Worm (Caenorhabditis elegans) whole organism, L4 larva: ENCODE results near the gene exc-7.
A peak's percentile ranks its signal among the peaks of the same experiment; 100 is the strongest.

Experiments used
- F10B5.3 ChIP-seq: sonication (generic microtip); optimal IDR thresholded peaks from 2 replicates; lab custom pipeline; 2016; ENCODE audit warnings: mild to moderate bottlenecking, missing genetic modification characterization, missing compliant biosample characterization
- F37D6.2 ChIP-seq: sonication (generic microtip); optimal IDR thresholded peaks from 2 replicates; lab custom pipeline; 2016; ENCODE audit warnings: mild to moderate bottlenecking, missing genetic modification characterization, missing compliant biosample characterization
- R02D3.7 ChIP-seq: fragments of 150-350 bp; sonication (generic microtip); optimal IDR thresholded peaks from 3 replicates; lab custom pipeline; 2014; ENCODE audit warnings: missing biosample characterization, missing genetic modification characterization
- T20F7.1 ChIP-seq: fragments of 200-800 bp; sonication (Bioruptor generic); optimal IDR thresholded peaks from 2 replicates; lab custom pipeline; 2018; ENCODE audit warnings: mild to moderate bottlenecking, missing genetic modification characterization, missing compliant biosample characterization
- Y5F2A.4 ChIP-seq: fragments of 200-800 bp; sonication (Bioruptor generic); optimal IDR thresholded peaks from 2 replicates; lab custom pipeline; 2018; ENCODE audit warnings: mild to moderate bottlenecking, missing genetic modification characterization, missing compliant biosample characterization
- Y75B8A.6 ChIP-seq: fragments of 200-800 bp; sonication (Bioruptor generic); IDR thresholded peaks from 2 replicates; pipeline ENCODE4 v1.3.6; 2022; ENCODE audit warnings: missing genetic modification reagents, missing genetic modification characterization, missing compliant biosample characterization
- ZK337.2 ChIP-seq: fragments of 200-800 bp; sonication (Bioruptor generic); IDR thresholded peaks from 2 replicates; pipeline ENCODE4 v1.3.6; 2022; ENCODE audit warnings: missing genetic modification reagents, missing genetic modification characterization, missing compliant biosample characterization
- aha-1 ChIP-seq: fragments of 150-350 bp; peaks from one replicate; lab custom pipeline; 2014; ENCODE audit warnings: missing biosample characterization, missing genetic modification characterization
- aly-2 ChIP-seq: sonication (generic microtip); optimal IDR thresholded peaks from 2 replicates; lab custom pipeline; 2018; ENCODE audit warnings: missing biosample characterization, missing genetic modification characterization
- ama-1 ChIP-seq: fragments of 150-350 bp; optimal IDR thresholded peaks from 2 replicates; lab custom pipeline; 2014; ENCODE audit warnings: inconsistent platforms, mixed read lengths
- ceh-62 ChIP-seq: sonication (generic microtip); optimal IDR thresholded peaks from 2 replicates; lab custom pipeline; 2017; ENCODE audit warnings: missing biosample characterization, missing genetic modification characterization
- ces-1 ChIP-seq: fragments of 150-350 bp; sonication (generic microtip); optimal IDR thresholded peaks from 4 replicates; lab custom pipeline; 2014; ENCODE audit warnings: missing biosample characterization, missing genetic modification reagents, missing genetic modification characterization
- ctbp-1 ChIP-seq: fragments of 200-800 bp; sonication (Bioruptor generic); IDR thresholded peaks from 2 replicates; pipeline ENCODE4 v1.3.6; 2022; ENCODE audit warnings: missing genetic modification reagents, missing genetic modification characterization, missing compliant biosample characterization
- daf-12 ChIP-seq: fragments of 150-350 bp; optimal IDR thresholded peaks from 2 replicates; lab custom pipeline; 2014; ENCODE audit warnings: missing biosample characterization, missing genetic modification reagents, missing genetic modification characterization
- daf-16 ChIP-seq, 3 experiments: sonication (generic microtip); optimal IDR thresholded peaks; 2 replicates each; lab custom pipeline; 2016 to 2017; ENCODE audit warnings: missing genetic modification characterization in 3 of 3, missing genetic modification reagents in 3 of 3, mild to moderate bottlenecking in 2 of 3, missing compliant biosample characterization in 2 of 3, missing biosample characterization in 1 of 3, moderate library complexity in 1 of 3
- dmd-6 ChIP-seq: fragments of 200-800 bp; sonication (Bioruptor generic); IDR thresholded peaks from 2 replicates; pipeline ENCODE4 v1.3.6; 2022; ENCODE audit warnings: missing genetic modification reagents, missing genetic modification characterization, missing compliant biosample characterization
- dmd-9 ChIP-seq: fragments of 200-800 bp; sonication (Bioruptor generic); IDR thresholded peaks from 2 replicates; pipeline ENCODE4 v1.3.6; 2022; ENCODE audit warnings: missing genetic modification reagents, missing genetic modification characterization, missing compliant biosample characterization
- dve-1 ChIP-seq: sonication (generic microtip); optimal IDR thresholded peaks from 2 replicates; lab custom pipeline; 2017; ENCODE audit warnings: antibody characterized with exemption, mild to moderate bottlenecking, missing genetic modification characterization, missing compliant biosample characterization; ENCODE audit not compliant: insufficient read depth
- egl-27 ChIP-seq: sonication (generic microtip); optimal IDR thresholded peaks from 3 replicates; lab custom pipeline; 2017; ENCODE audit warnings: missing biosample characterization, missing genetic modification reagents, missing genetic modification characterization
- egl-43 ChIP-seq: fragments of 200-800 bp; sonication (Bioruptor generic); IDR thresholded peaks from 2 replicates; pipeline ENCODE4 v1.3.6; 2022; ENCODE audit warnings: missing genetic modification reagents, missing genetic modification characterization, missing compliant biosample characterization
- fkh-10 ChIP-seq: fragments of 150-350 bp; optimal IDR thresholded peaks from 2 replicates; lab custom pipeline; 2014; ENCODE audit warnings: missing biosample characterization, missing genetic modification reagents, missing genetic modification characterization
- hif-1 ChIP-seq, 2 experiments: sonication (generic microtip); optimal IDR thresholded peaks; 2 replicates each; lab custom pipeline; 2016 to 2017; ENCODE audit warnings: missing compliant biosample characterization in 2 of 2, missing genetic modification characterization in 2 of 2, missing genetic modification reagents in 2 of 2, missing genotype in 2 of 2, mild to moderate bottlenecking in 1 of 2
- hlh-11 ChIP-seq: fragments of 200-800 bp; sonication (Bioruptor generic); optimal IDR thresholded peaks from 2 replicates; lab custom pipeline; 2018; ENCODE audit warnings: mild to moderate bottlenecking, missing genetic modification characterization, missing compliant biosample characterization
- hlh-30 ChIP-seq: sonication (generic microtip); optimal IDR thresholded peaks from 2 replicates; lab custom pipeline; 2017; ENCODE audit warnings: antibody characterized with exemption, mild to moderate bottlenecking, missing genetic modification characterization, missing compliant biosample characterization; ENCODE audit not compliant: insufficient read depth
- lim-7 ChIP-seq: fragments of 200-800 bp; sonication (Bioruptor generic); IDR thresholded peaks from 2 replicates; pipeline ENCODE4 v1.3.6; 2022; ENCODE audit warnings: missing genetic modification characterization, missing compliant biosample characterization
- lin-13 ChIP-seq: fragments of 150-350 bp; optimal IDR thresholded peaks from 2 replicates; lab custom pipeline; 2014; ENCODE audit warnings: missing biosample characterization, missing genetic modification reagents, missing genetic modification characterization
- lin-29 ChIP-seq: fragments of 200-800 bp; sonication (Bioruptor generic); IDR thresholded peaks from 2 replicates; pipeline ENCODE4 v1.3.6; 2022; ENCODE audit warnings: missing genetic modification reagents, missing genetic modification characterization, missing compliant biosample characterization
- mep-1 ChIP-seq: fragments of 150-350 bp; sonication (generic microtip); optimal IDR thresholded peaks from 3 replicates; lab custom pipeline; 2014; ENCODE audit warnings: missing biosample characterization, missing genetic modification characterization
- mes-2 ChIP-seq: sonication (generic microtip); optimal IDR thresholded peaks from 2 replicates; lab custom pipeline; 2016; ENCODE audit warnings: missing genotype, mild to moderate bottlenecking, missing genetic modification characterization, missing compliant biosample characterization; ENCODE audit not compliant: poor library complexity, severe bottlenecking
- mxl-3 ChIP-seq: fragments of 200-800 bp; sonication (Bioruptor generic); optimal IDR thresholded peaks from 2 replicates; lab custom pipeline; 2018; ENCODE audit warnings: mild to moderate bottlenecking, missing genetic modification characterization, missing compliant biosample characterization
- nhr-10 ChIP-seq: fragments of 150-350 bp; optimal IDR thresholded peaks from 2 replicates; lab custom pipeline; 2014; ENCODE audit warnings: missing biosample characterization, missing genetic modification characterization
- nhr-28 ChIP-seq: fragments of 150-350 bp; optimal IDR thresholded peaks from 2 replicates; lab custom pipeline; 2014; ENCODE audit warnings: missing biosample characterization, missing genetic modification characterization
- nhr-41 ChIP-seq: fragments of 200-800 bp; sonication (Bioruptor generic); IDR thresholded peaks from 2 replicates; pipeline ENCODE4 v1.3.6; 2022; ENCODE audit warnings: missing genetic modification reagents, missing genetic modification characterization, missing compliant biosample characterization
- nhr-76 ChIP-seq: fragments of 150-350 bp; optimal IDR thresholded peaks from 2 replicates; lab custom pipeline; 2014; ENCODE audit warnings: missing biosample characterization, missing genetic modification characterization
- pqm-1 ChIP-seq: sonication (generic microtip); optimal IDR thresholded peaks from 2 replicates; lab custom pipeline; 2017; ENCODE audit warnings: missing biosample characterization, missing genetic modification characterization
- set-16 ChIP-seq: fragments of 200-800 bp; sonication (Bioruptor generic); IDR thresholded peaks from 2 replicates; pipeline ENCODE4 v1.3.6; 2022; ENCODE audit warnings: missing genetic modification reagents, missing genetic modification characterization, missing compliant biosample characterization
- snpc-1.2 ChIP-seq: fragments of 200-800 bp; sonication (Bioruptor generic); IDR thresholded peaks from 2 replicates; pipeline ENCODE4 v1.3.6; 2022; ENCODE audit warnings: missing genetic modification reagents, missing genetic modification characterization, missing compliant biosample characterization
- vab-7 ChIP-seq: fragments of 200-800 bp; sonication (Bioruptor generic); IDR thresholded peaks from 2 replicates; pipeline ENCODE4 v1.3.6; 2022; ENCODE audit warnings: missing genetic modification reagents, missing genetic modification characterization, missing compliant biosample characterization
- zag-1 ChIP-seq: fragments of 150-350 bp; optimal IDR thresholded peaks from 2 replicates; lab custom pipeline; 2014; ENCODE audit warnings: missing biosample characterization, missing genetic modification characterization
- zfp-2 ChIP-seq: sonication (generic microtip); optimal IDR thresholded peaks from 2 replicates; lab custom pipeline; 2016; ENCODE audit warnings: mild to moderate bottlenecking, missing genetic modification characterization, missing compliant biosample characterization

Gene exc-7

ce11 chrII:9540723-9541122 is 35.0 kb upstream of the exc-7 start, which contains the start of gene sra-3:
Gene sra-3 (minus strand): TSS chrII:9540823.
- TF ChIP-seq pqm-1 (tag; lab: Kevin White, UChicago) = no peak
- TF ChIP-seq dve-1 = no peak
- TF ChIP-seq nhr-41 = no peak
- no peak for TF ChIP-seq T20F7.1 (GFP tag; lab: Kevin White, UChicago)
- no peak for TF ChIP-seq mep-1 (tag; lab: Kevin White, UChicago)
- TF ChIP-seq daf-16 (GFP tag; optimal IDR thresholded peaks at IDR 0.05; lab: Kevin White, UChicago) = no peak
- TF ChIP-seq daf-16 (tag; optimal IDR thresholded peaks at IDR 0.05; lab: Kevin White, UChicago) = no peak
- TF ChIP-seq fkh-10 (GFP tag; lab: Kevin White, UChicago) = no peak
- no peak for TF ChIP-seq nhr-10 (tag; lab: Kevin White, UChicago)
- TF ChIP-seq nhr-76 = no peak
- no peak for TF ChIP-seq dmd-6
- no peak for TF ChIP-seq hlh-30 (tag; lab: Kevin White, UChicago)
- TF ChIP-seq snpc-1.2 (GFP tag; lab: Robert Waterston, UW) = no peak
- no peak for TF ChIP-seq egl-43
- TF ChIP-seq vab-7 = no peak
- TF ChIP-seq set-16 (GFP tag; lab: Robert Waterston, UW) = no peak
- TF ChIP-seq nhr-28 = no peak
- TF ChIP-seq lim-7 (GFP tag; lab: Robert Waterston, UW) = no peak
- TF ChIP-seq, all 104 proteins: peak for 0

- TF ChIP-seq ama-1 (lab: Kevin White, UChicago) = no peak
- TF ChIP-seq R02D3.7 (tag; lab: Kevin White, UChicago) = no peak
- TF ChIP-seq F37D6.2 = no peak
- TF ChIP-seq lin-13 (GFP tag; lab: Kevin White, UChicago) = no peak
- TF ChIP-seq Y5F2A.4 (GFP tag; lab: Kevin White, UChicago) = no peak
- no peak for TF ChIP-seq ctbp-1 (GFP tag; lab: Robert Waterston, UW)
- no peak for TF ChIP-seq ces-1 (GFP tag; lab: Kevin White, UChicago)
- no peak for TF ChIP-seq mxl-3 (GFP tag; lab: Kevin White, UChicago)
Observed at ce11 chrII:9542785-9543184, 33.0 kb upstream of the exc-7 start, which contains the start of gene sra-4. Gene sra-4 (minus strand): TSS chrII:9542885.

ce11 chrII:9544386-9544785 is 31.4 kb upstream of the exc-7 start, which contains the start of gene sra-7:
Gene sra-7 (plus strand): TSS chrII:9544686.
- TF ChIP-seq pqm-1 (tag; lab: Kevin White, UChicago) (no peak), aha-1 (peak; percentile 8)
- TF ChIP-seq, all 104 proteins: peak for 1

- no peak for TF ChIP-seq F10B5.3 (tag; lab: Kevin White, UChicago)
- TF ChIP-seq Y5F2A.4 (GFP tag; lab: Kevin White, UChicago) = no peak
- TF ChIP-seq egl-27 (tag; lab: Kevin White, UChicago) = no peak
- TF ChIP-seq R02D3.7 (tag; lab: Kevin White, UChicago) = no peak
- TF ChIP-seq ceh-62 (tag; lab: Kevin White, UChicago) = no peak
- no peak for TF ChIP-seq aly-2
- TF ChIP-seq lin-13 (GFP tag; lab: Kevin White, UChicago) = no peak
- no peak for TF ChIP-seq ZK337.2
- no peak for TF ChIP-seq mes-2 (tag; lab: Kevin White, UChicago)
Observed at ce11 chrII:9550718-9551117, 25.1 kb upstream of the exc-7 start, which contains the start of gene sra-6. Gene sra-6 (minus strand): TSS chrII:9550818.

- TF ChIP-seq ces-1 (GFP tag; lab: Kevin White, UChicago) (no peak), nhr-76 (no peak), zag-1 (tag; lab: Kevin White, UChicago) (no peak), zfp-2 (tag; lab: Kevin White, UChicago) (no peak), vab-7 (no peak), Y75B8A.6 (GFP tag; lab: Robert Waterston, UW) (no peak), dmd-9 (GFP tag; lab: Robert Waterston, UW) (no peak), lin-29 (GFP tag; lab: Robert Waterston, UW) (no peak), hif-1 (tag; optimal IDR thresholded peaks at IDR 0.05; lab: Kevin White, UChicago) (no peak), daf-12 (tag; lab: Kevin White, UChicago) (no peak), hlh-11 (tag; lab: Kevin White, UChicago) (no peak), pqm-1 (tag; lab: Kevin White, UChicago) (no peak)
Observed at ce11 chrII:9551536-9551935, 24.2 kb upstream of the exc-7 start, which contains the start of gene F35H8.12. Gene F35H8.12 (plus strand): TSS chrII:9551836.
